Worm (Caenorhabditis elegans): ENCODE data around the gene dhs-21.

Gene dhs-21

DNA sequence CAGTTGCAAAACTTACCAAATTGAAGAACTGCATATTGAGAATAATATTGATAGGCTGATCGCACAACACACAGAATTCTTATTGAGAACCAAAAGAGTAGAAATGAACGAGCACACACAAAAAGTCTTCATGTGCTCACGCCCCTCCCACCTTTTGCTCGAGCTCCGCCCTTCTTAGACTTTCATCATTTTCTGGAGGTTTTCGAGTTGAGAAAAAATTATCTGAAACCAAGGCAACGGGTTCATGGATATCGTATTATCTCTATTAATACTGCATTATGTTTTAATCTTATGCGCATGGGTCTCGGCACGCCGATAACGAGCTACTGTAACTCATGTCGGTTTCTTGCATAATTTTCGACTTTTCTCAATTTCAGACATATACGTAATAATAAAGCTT is 7.6 kb downstream of the dhs-21 start, which contains the start of gene R11D1.12:
R11D1.12 (minus strand) TSS at position 101 of the 400 bp plus-strand sequence.
- TF ChIP-seq nhr-76 (tag; optimal IDR thresholded peaks at IDR 0.05) (no peak), unc-62 (GFP tag; optimal IDR thresholded peaks at IDR 0.05) (no peak), vab-15 (tag; optimal IDR thresholded peaks at IDR 0.05) (no peak), tlp-1 (tag; optimal IDR thresholded peaks at IDR 0.05) (no peak), skn-1 (tag; optimal IDR thresholded peaks at IDR 0.05) (no peak), nhr-77 (tag; optimal IDR thresholded peaks at IDR 0.05) (no peak), tbx-2 (tag; optimal IDR thresholded peaks at IDR 0.05) (no peak), ceh-90 (tag; optimal IDR thresholded peaks at IDR 0.05) (no peak), nhr-28 (tag; optimal IDR thresholded peaks at IDR 0.05) (no peak), xbp-1 (tag; optimal IDR thresholded peaks at IDR 0.05) (no peak), fkh-8 (tag; optimal IDR thresholded peaks at IDR 0.05) (no peak), unc-30 (tag; optimal IDR thresholded peaks at IDR 0.05) (no peak), ztf-4 (tag; optimal IDR thresholded peaks at IDR 0.05) (no peak), C34B4.2 (tag; optimal IDR thresholded peaks at IDR 0.05) (no peak), unc-130 (tag; optimal IDR thresholded peaks at IDR 0.05) (no peak), nhr-90 (tag; optimal IDR thresholded peaks at IDR 0.05; ENCODE audit: poor library complexity) (no peak), lin-35 (GFP tag; optimal IDR thresholded peaks at IDR 0.05) (no peak), mdl-1 (tag; optimal IDR thresholded peaks at IDR 0.05) (no peak)

DNA sequence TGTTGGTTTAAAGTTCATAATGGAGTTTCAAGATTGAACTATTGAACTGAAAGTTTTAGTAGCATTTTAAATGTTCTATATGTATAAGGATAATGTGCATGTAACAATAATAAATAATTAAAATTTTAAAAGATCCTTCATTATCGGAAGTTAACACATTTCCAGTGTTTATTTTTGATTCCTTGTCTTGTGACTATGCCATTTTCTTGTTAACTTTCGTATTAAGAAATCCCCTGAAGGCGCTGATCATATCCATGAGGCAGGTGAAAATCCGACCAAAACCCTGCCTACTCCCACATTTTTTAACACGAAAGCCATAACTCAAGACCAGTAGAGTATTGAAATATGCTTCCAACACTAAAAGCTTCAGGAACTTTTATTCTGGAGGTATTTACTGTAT is 13.7 kb downstream of the dhs-21 start, which contains the start of gene R11D1.7:
R11D1.7 (plus strand) TSS at position 301 of the 400 bp plus-strand sequence.
- TF ChIP-seq lin-14 (GFP tag; optimal IDR thresholded peaks at IDR 0.05): no peak
- TF ChIP-seq hlh-4 (tag; optimal IDR thresholded peaks at IDR 0.05): peak; percentile 68
- no peak for TF ChIP-seq egl-13 (tag; optimal IDR thresholded peaks at IDR 0.05)

DNA sequence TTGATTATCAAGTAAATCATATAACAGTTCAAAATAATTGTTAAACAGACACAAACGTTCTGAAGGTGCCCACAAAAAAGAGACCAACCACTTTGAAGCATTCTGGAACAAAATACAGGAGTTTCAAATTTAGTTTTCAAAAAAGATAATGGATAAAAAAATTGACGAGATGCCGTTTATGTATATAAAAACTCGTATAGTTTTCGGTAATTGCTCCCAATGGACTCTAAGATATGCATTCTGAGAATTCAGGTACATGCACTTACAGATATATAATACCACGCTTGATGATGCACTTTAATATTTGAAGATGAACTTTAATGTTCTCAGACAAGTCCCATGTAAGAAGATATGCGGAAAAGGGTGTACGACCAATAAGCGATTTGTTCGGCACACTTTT is 14.8 kb downstream of the dhs-21 start, which contains the start of gene str-181:
str-181 (minus strand) TSS at position 101 of the 400 bp plus-strand sequence.
- TF ChIP-seq snu-23 (GFP tag; optimal IDR thresholded peaks at IDR 0.05) (no peak), isw-1 (GFP tag; IDR thresholded peaks at IDR 0.05) (no peak), nhr-84 (tag; optimal IDR thresholded peaks at IDR 0.05) (no peak), lsy-2 (tag; optimal IDR thresholded peaks at IDR 0.05) (no peak), swsn-7 (tag; optimal IDR thresholded peaks at IDR 0.05) (no peak), ets-5 (GFP tag; IDR thresholded peaks at IDR 0.05) (no peak), unc-130 (tag; optimal IDR thresholded peaks at IDR 0.05) (no peak), nhr-28 (tag; optimal IDR thresholded peaks at IDR 0.05) (no peak), pqm-1 (tag; optimal IDR thresholded peaks at IDR 0.05) (no peak), ceh-88 (GFP tag; IDR thresholded peaks at IDR 0.05) (no peak), ces-1 (GFP tag; optimal IDR thresholded peaks at IDR 0.05) (no peak), unc-86 (tag; optimal IDR thresholded peaks at IDR 0.05) (no peak), pax-3 (tag; optimal IDR thresholded peaks at IDR 0.05) (no peak), nhr-11 (tag; optimal IDR thresholded peaks at IDR 0.05) (no peak)

DNA sequence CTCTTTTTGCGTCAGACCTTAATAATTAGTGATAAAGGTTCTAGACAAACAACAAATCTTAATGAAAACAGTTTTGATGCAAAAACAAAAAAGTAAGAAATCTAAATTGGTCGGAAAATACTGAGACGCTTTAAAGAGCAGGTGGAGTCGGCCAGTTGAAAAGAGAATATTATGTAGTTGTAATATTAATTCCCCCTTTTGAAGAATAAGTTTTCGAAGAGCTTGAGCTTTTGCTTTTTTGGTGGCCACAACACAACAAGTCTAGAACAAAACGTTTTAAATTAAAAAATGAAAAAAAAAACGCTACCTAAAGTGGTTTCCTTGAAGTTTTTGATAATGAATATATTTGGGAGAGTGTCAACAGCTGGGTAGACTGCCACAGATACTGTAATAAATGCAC is 17.0 kb downstream of the dhs-21 start, which contains the start of gene str-178:
str-178 (minus strand) TSS at position 101 of the 400 bp plus-strand sequence.
- TF ChIP-seq ztf-11 (tag; optimal IDR thresholded peaks at IDR 0.05) (no peak), fkh-10 (GFP tag; optimal IDR thresholded peaks at IDR 0.05) (no peak), zip-4 (GFP tag; optimal IDR thresholded peaks at IDR 0.05) (no peak), lin-14 (GFP tag; optimal IDR thresholded peaks at IDR 0.05) (no peak), F16B12.6 (tag; optimal IDR thresholded peaks at IDR 0.05) (no peak), ceh-82 (tag; optimal IDR thresholded peaks at IDR 0.05) (no peak), ztf-4 (tag; optimal IDR thresholded peaks at IDR 0.05) (no peak), ceh-63 (GFP tag; optimal IDR thresholded peaks at IDR 0.05) (no peak), jun-1 (tag; optimal IDR thresholded peaks at IDR 0.05) (no peak), dpl-1 (GFP tag; optimal IDR thresholded peaks at IDR 0.05) (no peak)
